Worm (Caenorhabditis elegans) whole organism, late embryonic: ENCODE results near the gene B0218.7.

Experiments
- C08G9.2 ChIP-seq: sonication (generic microtip); optimal IDR thresholded peaks from 2 replicates; lab custom pipeline; 2016; ENCODE audit warnings: mild to moderate bottlenecking, missing genetic modification characterization, moderate library complexity, missing compliant biosample characterization
- C38D4.7 ChIP-seq: fragments of 200-800 bp; sonication (Bioruptor generic); optimal IDR thresholded peaks from 2 replicates; lab custom pipeline; 2018; ENCODE audit warnings: mild to moderate bottlenecking, missing genetic modification characterization, moderate library complexity, missing compliant biosample characterization
- F13H6.1 ChIP-seq: sonication (generic microtip); optimal IDR thresholded peaks from 2 replicates; lab custom pipeline; 2016; ENCODE audit warnings: missing genetic modification characterization, missing compliant biosample characterization
- K09A11.1 ChIP-seq: sonication (generic microtip); optimal IDR thresholded peaks from 2 replicates; lab custom pipeline; 2017; ENCODE audit warnings: antibody characterized with exemption, mild to moderate bottlenecking, missing genetic modification characterization, missing compliant biosample characterization; ENCODE audit not compliant: insufficient read depth
- ahr-1 ChIP-seq: sonication (generic microtip); optimal IDR thresholded peaks from 2 replicates; lab custom pipeline; 2016; ENCODE audit warnings: missing genetic modification characterization, missing compliant biosample characterization
- ama-1 ChIP-seq: fragments of 150-350 bp; optimal IDR thresholded peaks from 2 replicates; lab custom pipeline; 2014
- ceh-2 ChIP-seq: sonication (generic microtip); optimal IDR thresholded peaks from 2 replicates; lab custom pipeline; 2016; ENCODE audit warnings: missing genotype, missing genetic modification characterization, missing compliant biosample characterization
- ceh-22 ChIP-seq: sonication (generic microtip); optimal IDR thresholded peaks from 2 replicates; lab custom pipeline; 2017; ENCODE audit warnings: missing biosample characterization, missing genetic modification characterization
- ceh-24 ChIP-seq: sonication (generic microtip); optimal IDR thresholded peaks from 2 replicates; lab custom pipeline; 2016; ENCODE audit warnings: mild to moderate bottlenecking, missing genetic modification characterization, missing compliant biosample characterization
- ceh-30 ChIP-seq: fragments of 150-350 bp; optimal IDR thresholded peaks from 2 replicates; lab custom pipeline; 2014; ENCODE audit warnings: missing biosample characterization, missing genetic modification characterization
- ceh-31 ChIP-seq: sonication (generic microtip); optimal IDR thresholded peaks from 2 replicates; lab custom pipeline; 2016; ENCODE audit warnings: missing genetic modification characterization, missing compliant biosample characterization
- ceh-34 ChIP-seq: sonication (generic microtip); optimal IDR thresholded peaks from 2 replicates; lab custom pipeline; 2016; ENCODE audit warnings: mild to moderate bottlenecking, missing genetic modification characterization, missing compliant biosample characterization
- ceh-45 ChIP-seq: fragments of 200-800 bp; sonication (Bioruptor generic); IDR thresholded peaks from 2 replicates; pipeline ENCODE4 v1.3.6; 2022; ENCODE audit warnings: missing genetic modification reagents, missing genetic modification characterization, missing compliant biosample characterization
- ceh-48 ChIP-seq: sonication (generic microtip); optimal IDR thresholded peaks from 2 replicates; lab custom pipeline; 2016; ENCODE audit warnings: missing genetic modification characterization, inconsistent platforms, missing compliant biosample characterization
- ceh-6 ChIP-seq: fragments of 200-800 bp; sonication (Bioruptor generic); optimal IDR thresholded peaks from 2 replicates; lab custom pipeline; 2018; ENCODE audit warnings: mild to moderate bottlenecking, missing genetic modification characterization, missing compliant biosample characterization
- ceh-9 ChIP-seq: sonication (generic microtip); optimal IDR thresholded peaks from 2 replicates; lab custom pipeline; 2016; ENCODE audit warnings: mild to moderate bottlenecking, missing genetic modification characterization, inconsistent platforms, missing compliant biosample characterization
- dmd-4 ChIP-seq: sonication (generic microtip); optimal IDR thresholded peaks from 2 replicates; lab custom pipeline; 2016; ENCODE audit warnings: borderline replicate concordance, missing genetic modification characterization, missing compliant biosample characterization
- ets-4 ChIP-seq: sonication (generic microtip); optimal IDR thresholded peaks from 2 replicates; lab custom pipeline; 2016; ENCODE audit warnings: missing genetic modification characterization, missing compliant biosample characterization
- fax-1 ChIP-seq: sonication (generic microtip); optimal IDR thresholded peaks from 2 replicates; lab custom pipeline; 2016; ENCODE audit warnings: missing genotype, missing genetic modification characterization, missing compliant biosample characterization
- fkh-10 ChIP-seq: fragments of 150-350 bp; optimal IDR thresholded peaks from 2 replicates; lab custom pipeline; 2014; ENCODE audit warnings: missing biosample characterization, missing genetic modification reagents, missing genetic modification characterization
- fkh-6 ChIP-seq: sonication (generic microtip); optimal IDR thresholded peaks from 2 replicates; lab custom pipeline; 2016; ENCODE audit warnings: missing genetic modification characterization, missing compliant biosample characterization
- gmeb-2 ChIP-seq: sonication (generic microtip); optimal IDR thresholded peaks from 2 replicates; lab custom pipeline; 2016; ENCODE audit warnings: missing genetic modification characterization, inconsistent platforms, missing compliant biosample characterization
- hlh-13 ChIP-seq: fragments of 200-800 bp; sonication (Bioruptor generic); optimal IDR thresholded peaks from 2 replicates; lab custom pipeline; 2018; ENCODE audit warnings: mild to moderate bottlenecking, missing genetic modification characterization, missing compliant biosample characterization
- hlh-30 ChIP-seq: sonication (generic microtip); optimal IDR thresholded peaks from 2 replicates; lab custom pipeline; 2017; ENCODE audit warnings: antibody characterized with exemption, missing genetic modification characterization, missing compliant biosample characterization; ENCODE audit not compliant: insufficient read depth
- hlh-6 ChIP-seq: sonication (generic microtip); optimal IDR thresholded peaks from 2 replicates; lab custom pipeline; 2016; ENCODE audit warnings: missing genotype, missing genetic modification characterization, missing compliant biosample characterization
- lim-6 ChIP-seq: sonication (generic microtip); optimal IDR thresholded peaks from 2 replicates; lab custom pipeline; 2016; ENCODE audit warnings: missing genetic modification characterization, missing compliant biosample characterization
- madf-2 ChIP-seq: sonication (generic microtip); optimal IDR thresholded peaks from 2 replicates; lab custom pipeline; 2017; ENCODE audit warnings: missing genetic modification characterization, missing compliant biosample characterization
- nfya-1 ChIP-seq: sonication (generic microtip); optimal IDR thresholded peaks from 2 replicates; lab custom pipeline; 2017; ENCODE audit warnings: missing genetic modification characterization, mild to moderate bottlenecking, missing compliant biosample characterization, antibody characterized with exemption, moderate library complexity
- nhr-232 ChIP-seq: sonication (generic microtip); optimal IDR thresholded peaks from 2 replicates; lab custom pipeline; 2016; ENCODE audit warnings: missing genetic modification characterization, missing compliant biosample characterization
- npax-4 ChIP-seq: sonication (generic microtip); optimal IDR thresholded peaks from 2 replicates; lab custom pipeline; 2016; ENCODE audit warnings: missing genetic modification characterization, missing compliant biosample characterization
- pag-3 ChIP-seq: sonication (generic microtip); optimal IDR thresholded peaks from 2 replicates; lab custom pipeline; 2016; ENCODE audit warnings: missing compliant biosample characterization, missing genetic modification characterization, borderline replicate concordance
- pat-9 ChIP-seq: fragments of 200-800 bp; sonication (Bioruptor generic); optimal IDR thresholded peaks from 2 replicates; lab custom pipeline; 2018; ENCODE audit warnings: mild to moderate bottlenecking, missing genetic modification characterization, moderate library complexity, missing compliant biosample characterization
- pha-4 ChIP-seq: fragments of 150-350 bp; optimal IDR thresholded peaks from 2 replicates; lab custom pipeline; 2018; ENCODE audit warnings: missing biosample characterization, missing genetic modification reagents, missing genetic modification characterization
- pqm-1 ChIP-seq: sonication (generic microtip); optimal IDR thresholded peaks from 2 replicates; lab custom pipeline; 2016; ENCODE audit warnings: missing genetic modification characterization, missing compliant biosample characterization
- pros-1 ChIP-seq: fragments of 150-350 bp; optimal IDR thresholded peaks from 2 replicates; lab custom pipeline; 2014; ENCODE audit warnings: missing biosample characterization, missing genetic modification reagents, missing genetic modification characterization
- rnt-1 ChIP-seq: sonication (generic microtip); optimal IDR thresholded peaks from 2 replicates; lab custom pipeline; 2016; ENCODE audit warnings: missing genetic modification characterization, missing compliant biosample characterization
- sdc-2 ChIP-seq: sonication (generic microtip); optimal IDR thresholded peaks from 2 replicates; lab custom pipeline; 2016; ENCODE audit warnings: missing genotype, missing genetic modification characterization, missing compliant biosample characterization
- syd-9 ChIP-seq: sonication (generic microtip); optimal IDR thresholded peaks from 2 replicates; lab custom pipeline; 2016; ENCODE audit warnings: mild to moderate bottlenecking, missing genetic modification characterization, moderate library complexity, missing compliant biosample characterization
- tbx-2 ChIP-seq: sonication (generic microtip); optimal IDR thresholded peaks from 2 replicates; lab custom pipeline; 2016; ENCODE audit warnings: missing genetic modification characterization, missing compliant biosample characterization
- tbx-7 ChIP-seq: sonication (generic microtip); optimal IDR thresholded peaks from 2 replicates; lab custom pipeline; 2016; ENCODE audit warnings: missing genotype, missing genetic modification characterization, missing compliant biosample characterization
- ttx-3 ChIP-seq: sonication (generic microtip); optimal IDR thresholded peaks from 2 replicates; lab custom pipeline; 2016; ENCODE audit warnings: missing genetic modification reagents, missing genetic modification characterization, missing compliant biosample characterization
- unc-3 ChIP-seq, 2 experiments: fragments of 200-800 bp in 1 of 2; sonication (Bioruptor generic) in 1 of 2; sonication (generic microtip) in 1 of 2; conservative IDR thresholded peaks in 1 of 2; optimal IDR thresholded peaks in 1 of 2; 2 replicates each; pipeline versions ENCODE4 v1.3.6 to Lab custom; 2016 to 2022; ENCODE audit warnings: missing compliant biosample characterization in 2 of 2, missing genetic modification characterization in 2 of 2, missing genetic modification reagents in 1 of 2
- unc-55 ChIP-seq: sonication (generic microtip); optimal IDR thresholded peaks from 2 replicates; lab custom pipeline; 2017; ENCODE audit warnings: missing biosample characterization, missing genetic modification reagents, missing genetic modification characterization
- unc-86 ChIP-seq: sonication (generic microtip); optimal IDR thresholded peaks from 2 replicates; lab custom pipeline; 2016; ENCODE audit warnings: missing genetic modification characterization, missing compliant biosample characterization
- zip-5 ChIP-seq: sonication (generic microtip); optimal IDR thresholded peaks from 2 replicates; lab custom pipeline; 2016; ENCODE audit warnings: missing genetic modification characterization, missing compliant biosample characterization
- ztf-16 ChIP-seq: sonication (generic microtip); optimal IDR thresholded peaks from 2 replicates; lab custom pipeline; 2017; ENCODE audit warnings: missing genetic modification characterization, missing compliant biosample characterization

The B0218.7 gene

DNA sequence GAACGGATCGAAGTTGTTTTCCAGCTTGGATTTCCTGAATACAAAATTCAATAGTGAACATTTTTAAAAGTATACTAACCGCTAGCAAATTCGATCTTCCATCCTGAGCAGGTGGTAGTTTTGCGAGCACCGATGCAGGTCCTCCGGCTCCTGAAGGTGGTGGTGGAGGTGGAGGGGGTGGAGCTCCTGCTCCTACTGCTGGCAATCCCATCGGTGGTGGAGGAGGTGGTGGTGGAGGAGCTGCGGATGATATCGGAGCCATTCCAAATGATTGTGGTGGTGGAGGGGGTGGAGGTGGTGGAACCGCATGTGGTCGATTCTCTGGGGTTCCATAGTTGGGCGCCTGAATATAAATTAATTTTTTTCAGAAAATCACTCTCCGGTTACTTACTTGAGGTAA, 23.8 kb upstream of the B0218.7 start:
- TF ChIP-seq rnt-1 (tag; lab: Kevin White, UChicago): no peak
- TF ChIP-seq ceh-6 (GFP tag; lab: Kevin White, UChicago): no peak
- TF ChIP-seq gmeb-2 (tag; lab: Kevin White, UChicago): no peak
- no peak for TF ChIP-seq ztf-16 (tag; lab: Kevin White, UChicago)
- no peak for TF ChIP-seq F13H6.1 (tag; lab: Kevin White, UChicago)
- no peak for TF ChIP-seq hlh-6 (tag; lab: Kevin White, UChicago)
- TF ChIP-seq ttx-3: no peak

DNA sequence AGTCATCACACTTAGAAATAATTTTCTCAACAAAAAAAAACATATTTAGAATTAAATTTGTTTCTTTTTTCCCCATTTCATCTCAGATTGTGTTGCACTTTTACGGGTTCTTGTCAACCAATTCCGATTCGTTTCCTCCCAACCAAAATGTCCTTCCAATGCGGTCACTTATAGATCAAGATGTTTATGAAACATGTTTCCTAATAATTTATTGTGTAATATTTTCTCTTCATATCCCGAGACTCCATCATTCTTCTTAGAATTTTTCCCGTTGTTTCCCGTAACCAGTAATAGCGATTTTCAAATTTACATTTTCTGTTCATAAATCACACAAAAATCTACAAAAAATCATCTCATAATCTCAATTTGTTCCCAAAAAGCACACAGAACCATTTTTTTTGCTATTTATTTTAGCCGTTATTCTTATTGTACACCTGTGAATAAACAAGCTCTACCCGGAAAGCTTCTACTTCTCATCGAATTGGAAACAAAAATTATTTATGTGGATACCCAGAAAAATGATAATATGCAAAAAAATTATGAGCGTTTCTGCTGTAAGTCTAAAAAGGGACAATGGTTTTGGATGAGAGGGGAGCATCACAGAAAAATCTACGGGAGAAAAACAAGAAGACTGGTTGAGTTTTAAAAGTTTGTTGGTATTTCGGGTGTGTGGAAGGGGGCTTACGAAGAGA, 22.7 kb upstream of the B0218.7 start:
- peak; percentile 57 for TF ChIP-seq ama-1 (lab: Kevin White, UChicago)
- no peak for TF ChIP-seq pros-1 (tag; lab: Kevin White, UChicago)
- TF ChIP-seq, all 69 proteins: peak for 1

DNA sequence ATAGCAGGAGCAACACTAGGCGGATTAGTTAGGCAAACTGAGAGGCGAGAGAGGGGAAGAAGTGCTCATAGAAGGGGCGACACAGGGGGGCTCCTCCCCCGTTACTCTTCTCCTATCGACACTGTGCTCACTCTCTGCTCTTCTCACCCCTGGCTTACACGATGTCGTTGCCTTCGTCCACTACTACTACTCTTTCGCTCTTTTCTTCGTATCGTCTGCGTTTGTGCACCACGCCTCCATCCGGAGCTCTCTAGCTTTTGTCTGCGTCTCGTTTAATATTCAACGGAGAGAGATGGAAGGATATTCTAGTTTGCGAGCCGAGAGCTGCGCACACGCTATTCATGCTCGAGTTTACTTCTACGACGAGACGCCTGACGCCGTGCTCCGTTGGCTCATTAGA, 17.5 kb upstream of the B0218.7 start:
- no peak for TF ChIP-seq ceh-30 (tag; lab: Kevin White, UChicago)
- TF ChIP-seq F13H6.1 (tag; lab: Kevin White, UChicago): peak; percentile 29
- TF ChIP-seq ama-1 (lab: Kevin White, UChicago): no peak
- TF ChIP-seq unc-3 (GFP tag; conservative IDR thresholded peaks at IDR 0.05; lab: Robert Waterston, UW): no peak
- no peak for TF ChIP-seq unc-3 (tag; optimal IDR thresholded peaks at IDR 0.05; lab: Kevin White, UChicago)
- no peak for TF ChIP-seq unc-55 (GFP tag; lab: Kevin White, UChicago)
- no peak for TF ChIP-seq hlh-30 (tag; lab: Kevin White, UChicago)
- peak; percentile 25 for TF ChIP-seq pqm-1 (tag; lab: Kevin White, UChicago)
- TF ChIP-seq tbx-7: no peak
- peak; percentile 85 for TF ChIP-seq ceh-31 (tag; lab: Kevin White, UChicago)
- TF ChIP-seq ceh-2 (tag; lab: Kevin White, UChicago): peak; percentile 12
- no peak for TF ChIP-seq ceh-24 (tag; lab: Kevin White, UChicago)
- TF ChIP-seq pat-9 (tag; lab: Kevin White, UChicago): no peak
- TF ChIP-seq rnt-1 (tag; lab: Kevin White, UChicago): no peak
- TF ChIP-seq syd-9 (tag; lab: Kevin White, UChicago): peak; percentile 21
- no peak for TF ChIP-seq unc-86 (tag; lab: Kevin White, UChicago)
- no peak for TF ChIP-seq ceh-45 (GFP tag; lab: Robert Waterston, UW)
- no peak for TF ChIP-seq ets-4 (tag; lab: Kevin White, UChicago)
- peak; percentile 13 for TF ChIP-seq C08G9.2 (tag; lab: Kevin White, UChicago)
- no peak for TF ChIP-seq madf-2 (tag; lab: Kevin White, UChicago)
- TF ChIP-seq nfya-1 (tag; lab: Kevin White, UChicago): peak; percentile 77
- TF ChIP-seq pha-4 (tag; lab: Kevin White, UChicago): no peak
- TF ChIP-seq ztf-16 (tag; lab: Kevin White, UChicago): no peak
- no peak for TF ChIP-seq ceh-9 (tag; lab: Kevin White, UChicago)
- TF ChIP-seq ceh-34: peak; percentile 69
- TF ChIP-seq nhr-232: no peak
- no peak for TF ChIP-seq ttx-3
- no peak for TF ChIP-seq hlh-13 (GFP tag; lab: Kevin White, UChicago)
- no peak for TF ChIP-seq fkh-10 (GFP tag; lab: Kevin White, UChicago)
- no peak for TF ChIP-seq fax-1 (tag; lab: Kevin White, UChicago)
- no peak for TF ChIP-seq gmeb-2 (tag; lab: Kevin White, UChicago)
- no peak for TF ChIP-seq ahr-1 (tag; lab: Kevin White, UChicago)
- TF ChIP-seq K09A11.1 (tag; lab: Kevin White, UChicago): no peak
- peak; percentile 63 for TF ChIP-seq tbx-2 (tag; lab: Kevin White, UChicago)
- peak; percentile 19 for TF ChIP-seq lim-6 (tag; lab: Kevin White, UChicago)
- no peak for TF ChIP-seq pag-3
- no peak for TF ChIP-seq fkh-6 (tag; lab: Kevin White, UChicago)
- no peak for TF ChIP-seq ceh-22 (tag; lab: Kevin White, UChicago)
- peak; percentile 56 for TF ChIP-seq pros-1 (tag; lab: Kevin White, UChicago)
- TF ChIP-seq sdc-2: peak; percentile 35
- TF ChIP-seq dmd-4 (tag; lab: Kevin White, UChicago): no peak
- no peak for TF ChIP-seq C38D4.7
- TF ChIP-seq zip-5 (tag; lab: Kevin White, UChicago): no peak
- TF ChIP-seq ceh-48 (tag; lab: Kevin White, UChicago): peak; percentile 21
- no peak for TF ChIP-seq npax-4 (tag; lab: Kevin White, UChicago)
- no peak for TF ChIP-seq ceh-6 (GFP tag; lab: Kevin White, UChicago)
